Fruit fly (Drosophila melanogaster): ENCODE data around the gene dob.

DNA sequence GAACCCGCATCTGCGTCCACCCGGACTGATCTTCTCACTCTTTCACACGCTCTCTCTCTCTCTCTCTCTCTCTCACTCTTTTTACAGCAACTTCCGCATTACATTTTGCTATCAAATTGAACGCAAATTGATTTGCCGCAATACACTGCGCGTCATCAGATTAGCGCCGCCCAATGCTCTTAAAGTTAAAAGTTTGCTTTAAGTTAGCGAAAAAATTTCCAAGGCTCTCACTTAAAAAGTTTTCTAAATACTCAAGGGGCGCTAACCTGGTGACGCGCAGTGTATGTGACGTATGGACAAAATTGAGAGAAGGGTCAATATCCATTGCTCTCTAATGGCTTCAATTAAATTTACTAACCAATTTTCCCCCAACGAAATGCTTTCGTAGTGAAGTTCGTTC lies 44.6 kb upstream of the dob start:
- peak; percentile 55 for TF ChIP-seq Ets21C (GFP tag; optimal IDR thresholded peaks at IDR 0.05)
- peak; percentile 83 for TF ChIP-seq svp (GFP tag)
- TF ChIP-seq CG10631 (GFP tag; optimal IDR thresholded peaks at IDR 0.05): peak; percentile 60
- TF ChIP-seq CG11902 (GFP tag; optimal IDR thresholded peaks at IDR 0.05): peak; percentile 44

Measured in whole organism, prepupa.